Worm (Caenorhabditis elegans): ENCODE data around the gene fbxa-199.

fbxa-199 gene

DNA sequence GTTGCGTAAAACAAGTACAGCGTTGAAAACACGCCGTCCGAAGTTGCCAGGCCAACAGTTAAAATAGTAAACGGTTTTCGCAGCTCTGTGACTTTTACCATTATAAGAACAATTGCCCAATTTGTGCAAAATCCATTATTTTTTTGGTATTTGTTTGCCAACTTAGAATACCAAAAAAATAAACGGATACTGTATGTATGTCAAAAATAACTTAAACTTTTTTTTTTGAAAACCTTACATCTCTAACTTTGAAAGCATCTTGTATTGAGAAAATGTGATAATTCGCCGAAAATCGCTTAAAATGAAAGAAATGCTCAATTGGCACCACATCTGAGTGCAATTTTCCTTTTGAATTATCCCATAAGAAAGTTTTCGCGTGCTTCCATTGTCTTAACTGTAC lies at the start of gene fbxa-199:
Gene fbxa-199 (minus strand): TSS at position 101 of the 400 bp plus-strand sequence.
- TF ChIP-seq tra-4 (tag; optimal IDR thresholded peaks at IDR 0.05), result no peak
- TF ChIP-seq ceh-36 (tag; optimal IDR thresholded peaks at IDR 0.05), result no peak
- no peak for TF ChIP-seq hnd-1 (tag; optimal IDR thresholded peaks at IDR 0.05)
- no peak for TF ChIP-seq tbx-11 (GFP tag; IDR thresholded peaks at IDR 0.05)
- no peak for TF ChIP-seq flt-1 (GFP tag; IDR thresholded peaks at IDR 0.05)
- no peak for TF ChIP-seq pes-1 (GFP tag; IDR thresholded peaks at IDR 0.05)
- no peak for TF ChIP-seq ama-1 (optimal IDR thresholded peaks at IDR 0.05)
- TF ChIP-seq tbx-37 (GFP tag; conservative IDR thresholded peaks at IDR 0.05), result no peak

DNA sequence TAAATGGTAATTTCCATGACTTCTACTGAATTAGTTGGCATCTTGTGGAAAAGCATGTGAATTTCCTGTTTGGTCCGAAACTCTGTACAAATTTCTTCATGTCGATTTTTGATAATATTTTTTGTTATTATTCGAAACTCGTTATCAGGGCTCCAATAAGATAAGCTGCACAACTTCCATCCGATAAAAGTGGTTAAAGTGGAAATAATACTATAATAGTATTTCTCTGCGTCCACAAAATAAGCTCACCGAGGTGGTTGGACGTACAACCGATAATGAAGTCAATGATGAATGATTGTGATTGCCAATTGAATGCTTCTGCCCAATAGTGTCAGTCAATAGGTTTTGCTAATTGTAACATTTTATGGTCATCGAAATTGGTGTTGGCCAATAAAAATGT lies 49.8 kb upstream of the fbxa-199 start, which contains the start of gene T26H5.4:
Gene T26H5.4 (minus strand): TSS at position 294 of the 400 bp plus-strand sequence.
- TF ChIP-seq F13C5.2 (tag; optimal IDR thresholded peaks at IDR 0.05) (no peak), sea-1 (GFP tag; conservative IDR thresholded peaks at IDR 0.05) (no peak), scrt-1 (GFP tag; IDR thresholded peaks at IDR 0.05) (no peak), ama-1 (optimal IDR thresholded peaks at IDR 0.05) (no peak), hmbx-1 (tag; optimal IDR thresholded peaks at IDR 0.05) (no peak), hnd-1 (tag; optimal IDR thresholded peaks at IDR 0.05) (no peak), hmg-4 (GFP tag; optimal IDR thresholded peaks at IDR 0.05) (no peak), ceh-36 (tag; optimal IDR thresholded peaks at IDR 0.05) (no peak), pes-1 (GFP tag; IDR thresholded peaks at IDR 0.05) (no peak), tbx-37 (GFP tag; conservative IDR thresholded peaks at IDR 0.05) (no peak), ets-7 (tag; optimal IDR thresholded peaks at IDR 0.05) (no peak), ceh-13 (GFP tag; optimal IDR thresholded peaks at IDR 0.05) (no peak)

DNA sequence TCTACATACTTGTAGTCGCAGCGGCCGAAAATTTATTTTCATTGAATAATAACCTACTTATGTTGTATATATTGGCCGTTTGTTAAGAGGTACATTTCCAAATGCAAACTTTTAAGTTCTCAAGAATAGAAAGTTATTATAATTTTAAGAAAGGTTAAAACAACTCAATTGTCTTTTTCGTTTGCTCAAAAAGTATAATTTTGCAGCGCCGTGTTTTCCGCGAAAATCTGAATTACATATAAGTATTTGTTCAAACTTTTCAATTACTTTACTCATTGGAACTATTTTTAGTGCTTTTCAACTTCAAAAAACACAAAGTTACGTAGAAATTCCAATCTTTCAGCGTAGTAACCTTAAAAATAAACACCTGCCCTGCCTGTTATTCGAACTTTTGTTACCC lies 46.8 kb upstream of the fbxa-199 start, which contains the start of gene srh-239:
Gene srh-239 (plus strand): TSS at position 301 of the 400 bp plus-strand sequence.
- TF ChIP-seq F13C5.2 (tag; optimal IDR thresholded peaks at IDR 0.05), result no peak
- TF ChIP-seq ceh-36 (tag; optimal IDR thresholded peaks at IDR 0.05), result no peak

DNA sequence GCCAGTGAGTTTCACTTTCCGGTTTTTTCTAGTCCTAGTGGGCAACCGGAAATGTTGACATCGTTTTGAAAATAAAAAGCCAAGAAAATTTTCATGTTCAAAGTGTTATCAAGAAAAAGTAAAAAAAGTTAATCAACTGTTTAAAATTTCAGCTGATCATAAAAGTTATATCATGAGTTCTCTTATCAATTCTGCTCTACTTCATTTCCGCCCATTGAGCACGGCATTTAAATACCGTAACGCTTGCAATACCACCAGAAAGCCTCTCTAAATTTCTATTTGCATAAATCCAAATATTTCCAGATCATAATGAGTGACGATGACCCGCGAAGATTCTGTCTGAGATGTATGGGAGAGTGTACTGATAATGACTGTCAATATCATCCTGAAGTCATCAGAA lies 46.0 kb upstream of the fbxa-199 start, which contains the start of gene T26H5.9:
Gene T26H5.9 (plus strand): TSS at position 302 of the 400 bp plus-strand sequence.
- no peak for TF ChIP-seq hmg-4 (GFP tag; optimal IDR thresholded peaks at IDR 0.05)
- TF ChIP-seq B0310.2 (tag; optimal IDR thresholded peaks at IDR 0.05), result no peak
- TF ChIP-seq aly-1 (tag; optimal IDR thresholded peaks at IDR 0.05), result no peak
- TF ChIP-seq ets-7 (tag; optimal IDR thresholded peaks at IDR 0.05), result no peak
- no peak for TF ChIP-seq hmbx-1 (tag; optimal IDR thresholded peaks at IDR 0.05)
- no peak for TF ChIP-seq sea-1 (GFP tag; conservative IDR thresholded peaks at IDR 0.05)
- TF ChIP-seq pes-1 (GFP tag; IDR thresholded peaks at IDR 0.05), result no peak
- TF ChIP-seq ceh-36 (tag; optimal IDR thresholded peaks at IDR 0.05), result no peak
- no peak for TF ChIP-seq tbx-37 (GFP tag; conservative IDR thresholded peaks at IDR 0.05)
- TF ChIP-seq scrt-1 (GFP tag; IDR thresholded peaks at IDR 0.05), result no peak
- no peak for TF ChIP-seq tra-4 (tag; optimal IDR thresholded peaks at IDR 0.05)
- no peak for TF ChIP-seq flt-1 (GFP tag; IDR thresholded peaks at IDR 0.05)

DNA sequence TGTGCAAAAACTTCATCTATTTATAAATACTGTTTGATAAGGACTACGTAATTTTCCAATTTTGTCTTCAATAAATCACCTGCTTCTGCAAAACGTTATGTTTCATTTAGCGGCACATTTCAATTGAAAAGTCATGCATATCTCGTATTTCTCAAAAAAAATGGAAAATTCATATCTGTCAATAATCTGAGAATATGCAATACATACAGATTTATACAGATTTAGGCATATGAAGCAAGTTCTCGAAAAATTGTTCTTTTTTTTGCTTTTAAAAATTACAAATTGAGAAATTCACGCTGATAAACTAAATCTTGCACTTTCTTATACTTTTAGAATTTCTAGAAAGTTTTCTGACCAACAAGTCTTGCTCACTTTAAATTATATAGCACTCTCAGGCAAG lies 45.6 kb upstream of the fbxa-199 start, which contains the start of gene T26H5.11:
Gene T26H5.11 (minus strand): TSS at position 101 of the 400 bp plus-strand sequence.
- TF ChIP-seq sea-1 (GFP tag; conservative IDR thresholded peaks at IDR 0.05) (no peak), tbx-37 (GFP tag; conservative IDR thresholded peaks at IDR 0.05) (no peak), hmbx-1 (tag; optimal IDR thresholded peaks at IDR 0.05) (no peak), pes-1 (GFP tag; IDR thresholded peaks at IDR 0.05) (no peak), aly-1 (tag; optimal IDR thresholded peaks at IDR 0.05) (no peak), ceh-36 (tag; optimal IDR thresholded peaks at IDR 0.05) (no peak), tbx-11 (GFP tag; IDR thresholded peaks at IDR 0.05) (no peak), scrt-1 (GFP tag; IDR thresholded peaks at IDR 0.05) (no peak), ama-1 (optimal IDR thresholded peaks at IDR 0.05) (no peak)

DNA sequence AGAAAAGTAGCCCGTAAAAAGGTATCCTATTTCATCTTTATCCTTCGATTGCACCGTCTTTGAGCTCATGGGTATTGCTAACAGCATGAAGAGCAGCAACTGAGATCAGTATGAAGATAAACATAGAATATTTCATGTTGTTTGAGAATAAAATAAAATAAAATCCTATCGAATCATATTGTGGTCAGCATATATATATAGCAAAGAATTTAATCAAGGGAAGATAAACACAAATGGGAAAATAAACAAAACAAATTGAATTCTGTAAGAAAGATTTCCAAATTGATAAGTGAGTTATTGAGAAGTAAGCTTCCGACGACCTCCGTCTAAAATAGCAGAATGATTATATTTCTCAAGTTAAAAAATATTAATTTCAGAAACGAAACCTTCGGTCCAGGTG lies 45.1 kb upstream of the fbxa-199 start, which contains the start of gene T26H5.10:
Gene T26H5.10 (minus strand): TSS at position 101 of the 400 bp plus-strand sequence.
- TF ChIP-seq tbx-11 (GFP tag; IDR thresholded peaks at IDR 0.05), result no peak
- no peak for TF ChIP-seq ama-1 (optimal IDR thresholded peaks at IDR 0.05)
- no peak for TF ChIP-seq flt-1 (GFP tag; IDR thresholded peaks at IDR 0.05)
- TF ChIP-seq hmbx-1 (tag; optimal IDR thresholded peaks at IDR 0.05), result no peak
- no peak for TF ChIP-seq aly-1 (tag; optimal IDR thresholded peaks at IDR 0.05)
- no peak for TF ChIP-seq hmg-4 (GFP tag; optimal IDR thresholded peaks at IDR 0.05)
- TF ChIP-seq sea-1 (GFP tag; conservative IDR thresholded peaks at IDR 0.05), result no peak
- TF ChIP-seq scrt-1 (GFP tag; IDR thresholded peaks at IDR 0.05), result no peak
- no peak for TF ChIP-seq F13C5.2 (tag; optimal IDR thresholded peaks at IDR 0.05)

DNA sequence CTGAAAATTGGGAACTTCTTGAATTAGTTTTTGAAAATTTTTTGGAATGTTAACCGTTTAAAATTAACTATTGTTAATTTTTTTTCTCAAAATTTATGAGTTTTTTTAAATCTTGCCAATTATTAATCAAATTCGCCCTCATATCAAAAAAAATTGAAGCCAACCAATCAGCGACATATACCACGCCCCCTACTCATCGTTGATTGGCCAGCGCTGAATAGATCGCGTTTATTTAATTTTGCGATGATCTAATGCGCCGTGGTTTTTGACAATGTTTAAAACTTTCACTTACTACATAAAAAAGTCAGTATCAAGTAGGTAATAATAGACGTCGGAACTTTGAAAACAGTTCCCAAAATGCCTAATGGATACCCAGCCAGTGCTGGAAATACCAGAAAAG lies 43.8 kb upstream of the fbxa-199 start:
- TF ChIP-seq pes-1 (GFP tag; IDR thresholded peaks at IDR 0.05) (no peak), ceh-36 (tag; optimal IDR thresholded peaks at IDR 0.05) (no peak), ceh-13 (GFP tag; optimal IDR thresholded peaks at IDR 0.05) (no peak), hnd-1 (tag; optimal IDR thresholded peaks at IDR 0.05) (no peak)

DNA sequence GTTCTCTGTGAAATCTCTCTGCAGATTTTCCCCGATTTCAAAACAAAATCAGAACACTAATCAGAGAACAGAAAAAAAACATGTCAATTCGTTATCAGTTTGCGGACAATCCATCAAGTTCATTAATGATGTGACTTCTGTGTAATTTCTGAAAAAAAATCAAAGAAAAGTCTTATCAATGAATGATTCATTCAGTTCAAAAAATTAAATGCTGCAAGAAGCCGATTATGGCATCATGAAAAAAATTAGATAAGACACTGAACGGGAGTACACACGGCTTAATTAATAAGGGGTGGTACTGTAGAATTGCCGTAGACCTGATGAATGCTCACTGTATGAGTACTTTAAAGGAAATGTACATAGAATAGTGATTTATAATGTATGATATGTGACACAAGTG lies 37.5 kb upstream of the fbxa-199 start:
- TF ChIP-seq hmbx-1 (tag; optimal IDR thresholded peaks at IDR 0.05), result no peak

DNA sequence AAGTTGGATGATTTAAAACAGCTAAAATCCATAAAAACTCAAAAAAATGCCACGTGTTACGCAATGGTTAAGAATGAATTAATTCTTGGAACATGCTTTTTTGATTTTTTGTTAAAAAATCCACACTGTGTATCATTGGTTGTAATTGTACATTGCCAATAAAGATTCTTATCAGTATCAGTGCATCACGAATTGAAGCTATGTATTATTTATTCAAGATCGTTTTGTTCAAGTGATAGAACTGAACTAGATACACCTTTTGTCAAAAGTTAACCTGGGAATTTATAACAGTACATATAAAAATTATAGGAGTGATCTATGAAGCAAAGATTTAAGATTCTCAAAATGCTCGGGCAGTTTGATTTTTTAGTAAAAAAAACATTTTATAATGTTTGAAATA lies 36.0 kb upstream of the fbxa-199 start:
- TF ChIP-seq ceh-13 (GFP tag; optimal IDR thresholded peaks at IDR 0.05) (no peak), scrt-1 (GFP tag; IDR thresholded peaks at IDR 0.05) (no peak), ets-7 (tag; optimal IDR thresholded peaks at IDR 0.05) (no peak), ama-1 (optimal IDR thresholded peaks at IDR 0.05) (no peak)
